Worm (Caenorhabditis elegans) whole organism, mixed stage, embryonic: ENCODE measurements around the gene aagr-2.

Experiments used
- elt-3 ChIP-seq: fragments of 150-350 bp; optimal IDR thresholded peaks from 2 replicates; lab custom pipeline; 2014; ENCODE audit warnings: missing biosample characterization, missing genetic modification characterization
- nhr-12 ChIP-seq: fragments of 150-350 bp; optimal IDR thresholded peaks from 2 replicates; lab custom pipeline; 2014; ENCODE audit warnings: missing biosample characterization, missing genetic modification characterization
- nhr-237 ChIP-seq: fragments of 150-350 bp; optimal IDR thresholded peaks from 2 replicates; lab custom pipeline; 2014; ENCODE audit warnings: missing biosample characterization, missing genetic modification characterization
- unc-39 ChIP-seq: fragments of 150-350 bp; optimal IDR thresholded peaks from 2 replicates; lab custom pipeline; 2014; ENCODE audit warnings: missing biosample characterization, missing genetic modification characterization
- ztf-11 ChIP-seq: fragments of 150-350 bp; optimal IDR thresholded peaks from 2 replicates; lab custom pipeline; 2014; ENCODE audit warnings: missing biosample characterization, missing genetic modification characterization

ce11 chrII:4891012-4891775 is 33.9 kb downstream of the aagr-2 start, which contains the start of gene gst-9:
- TF ChIP-seq nhr-237 (tag; lab: Kevin White, UChicago): no peak
- no peak for TF ChIP-seq unc-39 (tag; lab: Kevin White, UChicago)
- no peak for TF ChIP-seq nhr-12 (tag; lab: Kevin White, UChicago)
- TF ChIP-seq elt-3 (tag; lab: Kevin White, UChicago): no peak
- no peak for TF ChIP-seq ztf-11 (tag; lab: Kevin White, UChicago)
